Fruit fly (Drosophila melanogaster): Measurements from ENCODE around the gene Usp7.
A peak's percentile ranks its signal among the peaks of the same experiment; 100 is the strongest.

Usp7 gene

DNA sequence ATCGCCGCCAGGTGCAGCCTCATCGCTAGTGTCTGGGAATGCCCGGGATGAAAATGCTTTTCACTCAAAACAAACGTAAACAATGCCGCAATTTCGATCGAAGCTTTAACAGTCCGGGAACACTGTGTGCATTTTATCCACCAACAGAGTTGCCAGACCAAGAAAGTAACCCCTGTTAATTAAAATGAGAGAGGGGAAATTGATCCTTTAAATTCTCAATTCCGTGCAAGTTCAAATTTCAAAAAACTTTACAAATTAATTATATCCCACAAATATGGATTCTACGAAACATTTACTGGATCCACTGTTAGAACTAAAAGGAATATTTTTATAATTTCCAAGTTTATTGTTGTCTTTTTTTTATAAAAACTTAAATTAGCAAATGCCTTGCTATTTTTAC lies 41.2 kb downstream of the Usp7 start, which contains the start of gene gd:
gd (minus strand) TSS at position 101 of the 400 bp plus-strand sequence.
- TF ChIP-seq CG32006 (GFP tag; optimal IDR thresholded peaks at IDR 0.05) (no peak), pdm3 (GFP tag; optimal IDR thresholded peaks at IDR 0.05) (no peak), CG8119 (GFP tag; IDR thresholded peaks at IDR 0.05) (no peak), dsx (GFP tag; optimal IDR thresholded peaks at IDR 0.05; ENCODE audit: poor library complexity, severe bottlenecking) (no peak), topi (GFP tag; optimal IDR thresholded peaks at IDR 0.05) (no peak)

DNA sequence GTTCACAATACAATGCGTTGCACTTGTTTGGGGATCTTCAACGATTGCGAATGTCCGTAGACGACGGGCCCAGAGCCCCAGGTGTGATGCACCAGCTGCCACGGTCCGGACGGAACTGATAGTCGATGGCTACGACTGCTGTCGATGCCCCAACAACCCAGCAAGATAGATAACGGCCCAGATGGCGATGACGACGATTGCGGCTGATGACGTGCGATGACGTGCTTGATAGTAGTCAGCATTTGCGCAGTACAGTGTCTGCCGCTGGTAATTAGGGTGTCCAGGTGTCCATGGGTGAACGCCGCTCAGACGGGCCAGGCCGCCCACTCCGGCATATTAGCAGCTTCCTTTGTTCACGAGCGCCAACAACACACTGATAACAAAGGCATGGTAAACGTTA lies 43.8 kb downstream of the Usp7 start, which contains the start of gene cac:
cac (minus strand) TSS at position 101 of the 400 bp plus-strand sequence.
- no peak for TF ChIP-seq CG34406 (GFP tag; optimal IDR thresholded peaks at IDR 0.05)
- peak; percentile 36 for TF ChIP-seq svp (GFP tag)

DNA sequence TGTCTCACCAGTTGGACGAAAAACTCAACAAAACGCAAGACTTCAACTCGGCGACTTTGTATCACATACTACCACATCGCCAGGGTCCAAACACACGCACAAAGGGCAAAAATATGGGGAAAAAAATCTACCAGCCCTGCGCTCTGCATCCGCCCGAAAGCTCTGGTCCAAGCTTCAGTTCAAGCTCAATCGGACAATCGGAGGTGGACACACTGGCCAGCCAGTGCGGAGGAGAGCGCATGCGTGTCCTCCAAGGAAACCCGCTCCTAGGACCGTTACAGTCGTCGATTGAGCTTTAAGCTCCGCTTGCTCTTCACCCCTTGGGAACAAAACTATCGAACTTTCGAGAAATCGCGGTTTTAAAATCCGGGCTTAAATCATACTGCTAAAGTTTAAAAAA lies 45.0 kb downstream of the Usp7 start:
- TF ChIP-seq fd85E (GFP tag; optimal IDR thresholded peaks at IDR 0.05) (no peak), CG8319 (GFP tag; optimal IDR thresholded peaks at IDR 0.05) (no peak)
